Fruit fly (Drosophila melanogaster): ENCODE results near the gene ND-B8.
A peak's percentile ranks its signal among the peaks of the same experiment; 100 is the strongest.

- TF ChIP-seq Abd-B (GFP tag; optimal IDR thresholded peaks at IDR 0.05) (peak; percentile 45), Hr51 (GFP tag; optimal IDR thresholded peaks at IDR 0.05) (no peak), CG6683 (GFP tag; optimal IDR thresholded peaks at IDR 0.05) (no peak), zen2 (GFP tag; IDR thresholded peaks at IDR 0.05; ENCODE audit: partially characterized antibody) (peak; percentile 54; the same call in 1 of the 3 replicates), trh (GFP tag; optimal IDR thresholded peaks at IDR 0.05) (no peak), Dip3 (GFP tag; optimal IDR thresholded peaks at IDR 0.05) (no peak), Vsx1 (GFP tag; optimal IDR thresholded peaks at IDR 0.05) (peak; percentile 11), CG1602 (GFP tag; optimal IDR thresholded peaks at IDR 0.05) (no peak)
These were observed at the start of gene ND-B8, which contains the start of gene Secp43 for dm6 chr2L:4454009-4454689.
